Worm (Caenorhabditis elegans) whole organism, L1 larva: Measurements from ENCODE around the gene asna-1.
A peak's percentile ranks its signal among the peaks of the same experiment; 100 is the strongest.
"Not testable (repeated sequence)": the region's sequence is repeated elsewhere in the genome, so short reads cannot be mapped to it uniquely, and the experiment has no call there.

Source experiments
- C04F5.9 ChIP-seq: sonication (generic microtip); optimal IDR thresholded peaks from 2 replicates; lab custom pipeline; 2016; ENCODE audit warnings: missing genetic modification characterization, missing compliant biosample characterization
- C16A3.4 ChIP-seq: fragments of 150-350 bp; optimal IDR thresholded peaks from 2 replicates; lab custom pipeline; 2014; ENCODE audit warnings: missing biosample characterization, missing genetic modification characterization
- C34B4.2 ChIP-seq: sonication (generic microtip); optimal IDR thresholded peaks from 2 replicates; lab custom pipeline; 2017; ENCODE audit warnings: mild to moderate bottlenecking, missing genetic modification characterization, missing compliant biosample characterization
- Y116A8C.19 ChIP-seq: sonication (generic microtip); optimal IDR thresholded peaks from 2 replicates; lab custom pipeline; 2016; ENCODE audit warnings: missing compliant biosample characterization, missing genetic modification characterization, borderline replicate concordance
- aha-1 ChIP-seq: fragments of 150-350 bp; optimal IDR thresholded peaks from 2 replicates; lab custom pipeline; 2014; ENCODE audit warnings: missing biosample characterization, missing genetic modification characterization
- aly-2 ChIP-seq: fragments of 150-350 bp; optimal IDR thresholded peaks from 2 replicates; lab custom pipeline; 2014; ENCODE audit warnings: missing biosample characterization, missing genetic modification characterization
- ceh-63 ChIP-seq: fragments of 200-800 bp; sonication (Bioruptor generic); optimal IDR thresholded peaks from 2 replicates; lab custom pipeline; 2018; ENCODE audit warnings: mild to moderate bottlenecking, missing genetic modification characterization, missing compliant biosample characterization
- ceh-90 ChIP-seq: sonication (generic microtip); optimal IDR thresholded peaks from 2 replicates; lab custom pipeline; 2016; ENCODE audit warnings: missing genetic modification characterization, missing compliant biosample characterization
- ces-1 ChIP-seq: fragments of 150-350 bp; optimal IDR thresholded peaks from 2 replicates; lab custom pipeline; 2014; ENCODE audit warnings: missing biosample characterization, missing genetic modification reagents, missing genetic modification characterization
- dsc-1 ChIP-seq: sonication (generic microtip); optimal IDR thresholded peaks from 2 replicates; lab custom pipeline; 2016; ENCODE audit warnings: mild to moderate bottlenecking, missing genetic modification characterization, missing compliant biosample characterization
- efl-1 ChIP-seq, 4 experiments: fragments of 150-350 bp; optimal IDR thresholded peaks in 3 of 4; peaks in 1 of 4; 1 replicate in 1 of 4; 2 replicates in 3 of 4; lab custom pipeline; 2014; ENCODE audit warnings: missing biosample characterization in 2 of 4, missing genetic modification characterization in 2 of 4, missing genetic modification reagents in 2 of 4
- efl-3 ChIP-seq: fragments of 200-800 bp; sonication (Bioruptor generic); optimal IDR thresholded peaks from 2 replicates; lab custom pipeline; 2018; ENCODE audit warnings: mild to moderate bottlenecking, missing genetic modification characterization, missing compliant biosample characterization
- elt-2 ChIP-seq: sonication (generic microtip); optimal IDR thresholded peaks from 2 replicates; lab custom pipeline; 2016; ENCODE audit warnings: missing genetic modification characterization, mild to moderate bottlenecking, inconsistent platforms, missing compliant biosample characterization, missing genetic modification reagents
- elt-3 ChIP-seq, 6 experiments: fragments of 150-350 bp in 1 of 6; sonication (generic microtip); optimal IDR thresholded peaks; 2 replicates each; lab custom pipeline; 2017 to 2018; ENCODE audit warnings: missing biosample characterization in 6 of 6, missing genetic modification characterization in 6 of 6, inconsistent platforms in 1 of 6
- fkh-10 ChIP-seq: sonication (generic microtip); optimal IDR thresholded peaks from 2 replicates; lab custom pipeline; 2017; ENCODE audit warnings: missing biosample characterization, missing genetic modification reagents, missing genetic modification characterization
- fkh-4 ChIP-seq: sonication (generic microtip); optimal IDR thresholded peaks from 2 replicates; lab custom pipeline; 2016; ENCODE audit warnings: missing compliant biosample characterization, missing genetic modification characterization, borderline replicate concordance
- fkh-8 ChIP-seq: sonication (generic microtip); optimal IDR thresholded peaks from 2 replicates; lab custom pipeline; 2016; ENCODE audit warnings: mild to moderate bottlenecking, missing genetic modification characterization, missing compliant biosample characterization
- fos-1 ChIP-seq: fragments of 150-350 bp; optimal IDR thresholded peaks from 2 replicates; lab custom pipeline; 2014; ENCODE audit warnings: missing biosample characterization, missing genetic modification characterization
- hlh-17 ChIP-seq: fragments of 200-800 bp; sonication (Bioruptor generic); optimal IDR thresholded peaks from 2 replicates; lab custom pipeline; 2018; ENCODE audit warnings: missing genetic modification characterization, mild to moderate bottlenecking, missing compliant biosample characterization, moderate library complexity, borderline replicate concordance
- isw-1 ChIP-seq: fragments of 200-800 bp; sonication (Bioruptor generic); IDR thresholded peaks from 2 replicates; pipeline ENCODE4 v1.3.6; 2022; ENCODE audit warnings: missing genetic modification characterization, missing compliant biosample characterization
- jun-1 ChIP-seq: fragments of 150-350 bp; optimal IDR thresholded peaks from 2 replicates; lab custom pipeline; 2014; ENCODE audit warnings: missing biosample characterization, missing genetic modification reagents, missing genetic modification characterization
- lin-14 ChIP-seq: fragments of 200-800 bp; sonication (Bioruptor generic); optimal IDR thresholded peaks from 2 replicates; lab custom pipeline; 2018; ENCODE audit warnings: mild to moderate bottlenecking, missing genetic modification characterization, moderate library complexity, missing compliant biosample characterization
- lin-15B ChIP-seq: fragments of 150-350 bp; sonication (generic microtip); optimal IDR thresholded peaks from 3 replicates; lab custom pipeline; 2014; ENCODE audit warnings: missing biosample characterization, missing genetic modification characterization
- lin-35 ChIP-seq, 2 experiments: fragments of 150-350 bp; optimal IDR thresholded peaks; 2 replicates each; lab custom pipeline; 2014; ENCODE audit warnings: missing biosample characterization in 2 of 2, missing genetic modification characterization in 2 of 2, missing genetic modification reagents in 2 of 2
- lin-39 ChIP-seq: fragments of 150-350 bp; optimal IDR thresholded peaks from 2 replicates; lab custom pipeline; 2014; ENCODE audit warnings: missing biosample characterization, missing genetic modification reagents, missing genetic modification characterization
- lir-3 ChIP-seq: sonication (generic microtip); optimal IDR thresholded peaks from 2 replicates; lab custom pipeline; 2016; ENCODE audit warnings: mild to moderate bottlenecking, missing genetic modification characterization, moderate library complexity, missing compliant biosample characterization; ENCODE audit not compliant: poor library complexity
- nhr-11 ChIP-seq: fragments of 150-350 bp; optimal IDR thresholded peaks from 2 replicates; lab custom pipeline; 2014; ENCODE audit warnings: missing biosample characterization, missing genetic modification characterization
- nhr-12 ChIP-seq: sonication (generic microtip); optimal IDR thresholded peaks from 2 replicates; lab custom pipeline; 2017; ENCODE audit warnings: missing biosample characterization, missing genetic modification characterization
- nhr-20 ChIP-seq: sonication (generic microtip); optimal IDR thresholded peaks from 2 replicates; lab custom pipeline; 2016; ENCODE audit warnings: mild to moderate bottlenecking, missing genetic modification characterization, missing compliant biosample characterization
- nhr-237 ChIP-seq: fragments of 150-350 bp; optimal IDR thresholded peaks from 2 replicates; lab custom pipeline; 2014; ENCODE audit warnings: missing biosample characterization, missing genetic modification characterization
- nhr-76 ChIP-seq: sonication (generic microtip); optimal IDR thresholded peaks from 2 replicates; lab custom pipeline; 2017; ENCODE audit warnings: missing biosample characterization, missing genetic modification characterization
- nhr-77 ChIP-seq: fragments of 150-350 bp; optimal IDR thresholded peaks from 2 replicates; lab custom pipeline; 2014; ENCODE audit warnings: missing biosample characterization, missing genetic modification characterization
- nhr-84 ChIP-seq: sonication (generic microtip); optimal IDR thresholded peaks from 2 replicates; lab custom pipeline; 2017; ENCODE audit warnings: missing biosample characterization, missing genetic modification characterization
- nhr-85 ChIP-seq: sonication (generic microtip); peaks from one replicate; lab custom pipeline; 2016; ENCODE audit warnings: missing genetic modification characterization, inconsistent platforms, missing compliant biosample characterization
- nhr-90 ChIP-seq: sonication (generic microtip); optimal IDR thresholded peaks from 2 replicates; lab custom pipeline; 2016; ENCODE audit warnings: mild to moderate bottlenecking, missing genetic modification characterization, missing compliant biosample characterization; ENCODE audit not compliant: poor library complexity
- rnt-1 ChIP-seq: sonication (generic microtip); optimal IDR thresholded peaks from 2 replicates; lab custom pipeline; 2016; ENCODE audit warnings: mild to moderate bottlenecking, missing genetic modification characterization, moderate library complexity, missing compliant biosample characterization
- snu-23 ChIP-seq: sonication (generic microtip); optimal IDR thresholded peaks from 2 replicates; lab custom pipeline; 2016; ENCODE audit warnings: missing genetic modification characterization, missing compliant biosample characterization
- sup-37 ChIP-seq: fragments of 200-800 bp; sonication (Bioruptor generic); optimal IDR thresholded peaks from 2 replicates; lab custom pipeline; 2018; ENCODE audit warnings: mild to moderate bottlenecking, missing genetic modification characterization, missing compliant biosample characterization
- swsn-7 ChIP-seq: sonication (generic microtip); optimal IDR thresholded peaks from 2 replicates; lab custom pipeline; 2016; ENCODE audit warnings: missing genetic modification characterization, missing compliant biosample characterization
- unc-130 ChIP-seq: fragments of 150-350 bp; optimal IDR thresholded peaks from 2 replicates; lab custom pipeline; 2017; ENCODE audit warnings: missing biosample characterization, missing genetic modification characterization, inconsistent platforms
- unc-62 ChIP-seq: fragments of 150-350 bp; optimal IDR thresholded peaks from 2 replicates; lab custom pipeline; 2014; ENCODE audit warnings: missing biosample characterization, missing genetic modification reagents, missing genetic modification characterization
- unc-86 ChIP-seq: sonication (generic microtip); optimal IDR thresholded peaks from 2 replicates; lab custom pipeline; 2016; ENCODE audit warnings: missing genetic modification characterization, missing compliant biosample characterization
- vab-15 ChIP-seq: sonication (generic microtip); optimal IDR thresholded peaks from 2 replicates; lab custom pipeline; 2017; ENCODE audit warnings: missing genotype, mild to moderate bottlenecking, missing genetic modification characterization, missing compliant biosample characterization
- xbp-1 ChIP-seq: sonication (generic microtip); optimal IDR thresholded peaks from 2 replicates; lab custom pipeline; 2016; ENCODE audit warnings: missing genetic modification characterization, missing compliant biosample characterization
- zip-4 ChIP-seq: fragments of 200-800 bp; sonication (Bioruptor generic); optimal IDR thresholded peaks from 2 replicates; lab custom pipeline; 2018; ENCODE audit warnings: mild to moderate bottlenecking, missing genetic modification characterization, moderate library complexity, missing compliant biosample characterization
- ztf-11 ChIP-seq, 2 experiments: sonication (generic microtip); optimal IDR thresholded peaks; 2 replicates each; lab custom pipeline; 2016 to 2017; ENCODE audit warnings: missing genetic modification characterization in 2 of 2, missing biosample characterization in 1 of 2, missing compliant biosample characterization in 1 of 2

asna-1 gene

DNA sequence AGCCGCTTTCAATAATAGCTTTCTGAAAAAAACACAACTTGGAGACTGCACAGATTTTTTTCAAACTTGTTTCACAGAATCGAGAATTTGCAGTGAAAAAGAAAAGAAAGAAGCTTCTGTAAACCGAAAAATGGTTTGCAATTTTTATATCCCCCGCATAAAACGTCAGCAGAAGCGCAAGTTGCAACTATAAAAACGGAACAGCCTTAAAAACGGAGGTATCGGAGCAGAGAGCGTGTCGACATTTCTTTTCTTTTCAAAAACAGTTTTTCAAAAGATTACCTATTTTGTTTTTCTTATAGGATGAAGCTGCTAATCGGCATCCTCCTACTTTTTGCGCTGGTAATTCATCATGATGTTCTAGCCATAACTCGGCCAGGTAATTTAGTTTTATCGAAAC is 42.9 kb upstream of the asna-1 start, which contains the start of gene plg-1 (continued):
- no peak for TF ChIP-seq nhr-90 (tag; lab: Kevin White, UChicago)

DNA sequence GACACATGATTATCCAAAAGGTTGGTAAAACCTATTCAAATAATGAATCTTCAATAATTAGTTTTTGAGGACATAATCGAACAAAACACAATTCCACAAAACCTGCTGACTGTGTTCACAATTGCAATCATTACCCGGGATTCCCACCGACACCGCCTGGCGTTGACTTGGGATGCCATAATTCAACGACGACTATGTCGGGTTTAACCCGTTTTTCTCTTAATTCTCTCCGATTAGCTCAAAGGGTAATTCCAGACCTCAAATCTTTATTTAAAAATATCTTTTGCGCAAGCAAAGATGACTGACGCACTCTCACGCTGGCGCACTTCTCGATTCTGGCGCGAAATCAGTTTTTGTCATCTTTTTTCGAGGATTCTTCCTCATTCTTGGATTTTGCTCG is 42.5 kb upstream of the asna-1 start:
- not testable (repeated sequence) for TF ChIP-seq efl-1 (optimal IDR thresholded peaks at IDR 0.05; lab: Kevin White, UChicago)
- TF ChIP-seq efl-1 (GFP tag; optimal IDR thresholded peaks at IDR 0.05 in 1 of 2; lab: Kevin White, UChicago): peak in 1 of 2 experiments; percentile 77

DNA sequence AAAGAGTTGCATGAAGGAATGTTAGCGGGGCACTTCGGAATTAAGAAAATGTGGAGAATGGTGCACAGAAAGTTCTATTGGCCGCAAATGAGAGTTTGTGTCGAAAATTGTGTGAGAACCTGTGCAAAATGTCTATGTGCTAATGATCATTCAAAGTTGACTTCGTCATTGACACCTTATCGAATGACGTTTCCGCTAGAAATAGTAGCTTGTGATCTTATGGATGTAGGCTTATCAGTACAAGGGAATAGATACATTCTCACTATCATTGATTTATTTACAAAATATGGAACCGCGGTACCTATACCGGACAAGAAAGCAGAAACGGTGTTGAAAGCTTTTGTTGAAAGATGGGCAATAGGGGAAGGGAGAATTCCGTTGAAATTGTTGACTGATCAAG is 36.4 kb upstream of the asna-1 start:
- TF ChIP-seq snu-23 (GFP tag; lab: Kevin White, UChicago) (no peak), efl-1 (optimal IDR thresholded peaks at IDR 0.05; lab: Kevin White, UChicago) (no peak), efl-1 (GFP tag; optimal IDR thresholded peaks at IDR 0.05 in 1 of 2; lab: Kevin White, UChicago) (peak in 1 of 2 experiments; percentile 65), unc-86 (tag; lab: Kevin White, UChicago) (no peak), ceh-63 (GFP tag; lab: Kevin White, UChicago) (no peak), zip-4 (GFP tag; lab: Kevin White, UChicago) (no peak), rnt-1 (tag; lab: Kevin White, UChicago) (no peak)
- TF ChIP-seq, all 84 proteins: peak for 1

DNA sequence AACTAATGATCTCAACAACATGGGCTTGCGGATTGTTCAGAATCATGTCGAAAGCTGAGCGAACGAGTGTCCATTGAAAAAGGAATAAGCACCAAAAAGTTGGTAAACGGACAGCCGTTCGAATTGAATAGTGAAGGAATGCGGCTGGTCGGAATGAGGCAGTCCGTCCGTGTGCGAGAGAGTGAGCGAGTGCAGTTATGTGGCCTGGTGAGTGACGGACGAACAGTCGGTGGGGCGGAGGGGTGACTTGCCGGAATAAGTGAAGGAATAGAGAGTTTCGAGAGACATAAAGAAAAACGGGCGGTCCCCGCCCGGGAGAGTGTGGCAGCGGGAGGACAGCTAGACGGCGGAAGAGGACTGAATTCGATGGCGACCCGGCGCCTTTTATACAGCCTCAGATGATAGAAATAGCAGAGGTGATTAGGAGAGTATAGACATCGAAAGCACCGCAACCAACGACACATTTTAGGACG is 29.6 kb upstream of the asna-1 start:
- TF ChIP-seq fkh-8 (tag; lab: Kevin White, UChicago) (no peak), unc-62 (GFP tag; lab: Kevin White, UChicago) (no peak), lin-14 (peak; percentile 94), ceh-90 (tag; lab: Kevin White, UChicago) (no peak), nhr-76 (tag; lab: Kevin White, UChicago) (no peak), dsc-1 (no peak), nhr-11 (tag; lab: Kevin White, UChicago) (no peak), Y116A8C.19 (tag; lab: Kevin White, UChicago) (no peak), xbp-1 (peak; percentile 67), ztf-11 (tag; optimal IDR thresholded peaks at IDR 0.05; lab: Kevin White, UChicago) (peak in 1 of 2 experiments; percentile 36), efl-3 (GFP tag; lab: Kevin White, UChicago) (no peak), lin-15B (tag; lab: Kevin White, UChicago) (peak; percentile 2), nhr-12 (tag; lab: Kevin White, UChicago) (no peak), ces-1 (GFP tag; lab: Kevin White, UChicago) (no peak), C04F5.9 (peak; percentile 74), isw-1 (no peak), nhr-20 (tag; lab: Kevin White, UChicago) (peak; percentile 94), sup-37 (GFP tag; lab: Kevin White, UChicago) (peak; percentile 62), lin-39 (tag; lab: Kevin White, UChicago) (peak; percentile 7), elt-3 (tag; optimal IDR thresholded peaks at IDR 0.05; lab: Kevin White, UChicago) (peak in 3 of 6 experiments; percentile 6 to 29 (median 19)), lin-35 (GFP tag; optimal IDR thresholded peaks at IDR 0.05; lab: Kevin White, UChicago) (peak; percentile 57 to 63), aha-1 (tag; lab: Kevin White, UChicago) (no peak), nhr-77 (tag; lab: Kevin White, UChicago) (no peak), nhr-84 (no peak), fkh-4 (tag; lab: Kevin White, UChicago) (no peak), C16A3.4 (tag; lab: Kevin White, UChicago) (no peak), swsn-7 (tag; lab: Kevin White, UChicago) (peak; percentile 78), hlh-17 (no peak), nhr-237 (no peak), fos-1 (tag; lab: Kevin White, UChicago) (peak; percentile 57), jun-1 (tag; lab: Kevin White, UChicago) (peak; percentile 22), nhr-85 (tag; lab: Kevin White, UChicago) (peak; percentile 74), lir-3 (tag; lab: Kevin White, UChicago) (peak; percentile 55), aly-2 (tag; lab: Kevin White, UChicago) (no peak), fkh-10 (GFP tag; lab: Kevin White, UChicago) (no peak), C34B4.2 (peak; percentile 60), unc-130 (tag; lab: Kevin White, UChicago) (peak; percentile 59), elt-2 (tag; lab: Kevin White, UChicago) (peak; percentile 41), vab-15 (tag; lab: Kevin White, UChicago) (no peak)
